Fruit fly (Drosophila melanogaster): ENCODE results near the gene ERR.

The ERR gene

dm6 chr3L:8185263-8186227, 926 bp downstream of the ERR start (continued):
- TF ChIP-seq Spps (tag; optimal IDR thresholded peaks at IDR 0.05) (no peak), CG14965 (GFP tag; optimal IDR thresholded peaks at IDR 0.05; ENCODE audit: borderline replicate concordance) (no peak)

dm6 chr3L:8180464-8181137, 5.9 kb downstream of the ERR start, which contains the start of the genes mthl7 and Uxs:
Gene mthl7, minus strand, starts transcription at chr3L:8180514.
Gene Uxs, plus strand, starts transcription at chr3L:8180923.
- no peak for TF ChIP-seq HmgD (GFP tag; optimal IDR thresholded peaks at IDR 0.05)
- TF ChIP-seq CG31224 (GFP tag; IDR thresholded peaks at IDR 0.05): no peak
- TF ChIP-seq CG12942 (GFP tag; optimal IDR thresholded peaks at IDR 0.05): no peak
- peak; percentile 25 for TF ChIP-seq CG2116 (GFP tag; optimal IDR thresholded peaks at IDR 0.05)
- no peak for TF ChIP-seq CG10654 (GFP tag; optimal IDR thresholded peaks at IDR 0.05)
- no peak for TF ChIP-seq mirr (GFP tag; optimal IDR thresholded peaks at IDR 0.05)
- no peak for TF ChIP-seq fu2 (GFP tag; optimal IDR thresholded peaks at IDR 0.05)
- TF ChIP-seq CG32767 (GFP tag; IDR thresholded peaks at IDR 0.05): no peak
- no peak for TF ChIP-seq Hand (GFP tag; optimal IDR thresholded peaks at IDR 0.05)
- TF ChIP-seq btn (GFP tag; optimal IDR thresholded peaks at IDR 0.05): no peak
- TF ChIP-seq CG2875 (GFP tag; optimal IDR thresholded peaks at IDR 0.05): no peak
- TF ChIP-seq CG8765 (GFP tag; IDR thresholded peaks at IDR 0.05): no peak
- no peak for TF ChIP-seq CG7372 (GFP tag; IDR thresholded peaks at IDR 0.05)
- no peak for TF ChIP-seq CG4282 (GFP tag; optimal IDR thresholded peaks at IDR 0.05)
- no peak for TF ChIP-seq Gsc (GFP tag; IDR thresholded peaks at IDR 0.05)
- no peak for TF ChIP-seq CTCF (GFP tag; optimal IDR thresholded peaks at IDR 0.05)
- TF ChIP-seq Pdp1 (GFP tag; optimal IDR thresholded peaks at IDR 0.05): peak in 1 of 2 experiments; percentile 34
- TF ChIP-seq wdn (GFP tag; IDR thresholded peaks at IDR 0.05): no peak
- no peak for TF ChIP-seq CG11247 (GFP tag; IDR thresholded peaks at IDR 0.05)
- TF ChIP-seq jumu (GFP tag; optimal IDR thresholded peaks at IDR 0.05): no peak
- TF ChIP-seq HLH4C (GFP tag; IDR thresholded peaks at IDR 0.05; ENCODE audit: partially characterized antibody): no peak; the same call in 2 of the 3 replicates
- no peak for TF ChIP-seq CG16815 (GFP tag; optimal IDR thresholded peaks at IDR 0.05)
- TF ChIP-seq esg (GFP tag; conservative IDR thresholded peaks at IDR 0.05): no peak
- peak; percentile 63 for TF ChIP-seq BEAF-32 (GFP tag; optimal IDR thresholded peaks at IDR 0.05)
- TF ChIP-seq Dek (tag; optimal IDR thresholded peaks at IDR 0.05): no peak
- no peak for TF ChIP-seq CG14860 (GFP tag; IDR thresholded peaks at IDR 0.05; ENCODE audit: partially characterized antibody)
- no peak for TF ChIP-seq CG14014 (GFP tag; IDR thresholded peaks at IDR 0.05)
- no peak for TF ChIP-seq CG6813 (GFP tag; optimal IDR thresholded peaks at IDR 0.05)
- TF ChIP-seq pum (GFP tag; optimal IDR thresholded peaks at IDR 0.05): no peak
- no peak for TF ChIP-seq NFAT (GFP tag; IDR thresholded peaks at IDR 0.05)
- TF ChIP-seq mam (GFP tag; optimal IDR thresholded peaks at IDR 0.05): no peak
- TF ChIP-seq gro (GFP tag; optimal IDR thresholded peaks at IDR 0.05): no peak
- no peak for TF ChIP-seq CG1529 (GFP tag; optimal IDR thresholded peaks at IDR 0.05)
- no peak for TF ChIP-seq repo (GFP tag; optimal IDR thresholded peaks at IDR 0.05)
- TF ChIP-seq Ssrp (tag; optimal IDR thresholded peaks at IDR 0.05): no peak
- TF ChIP-seq CG8290 (GFP tag; optimal IDR thresholded peaks at IDR 0.05): no peak
- peak in 1 of 2 experiments; percentile 24 for TF ChIP-seq CG8290 (tag; optimal IDR thresholded peaks at IDR 0.05)
- TF ChIP-seq gce (GFP tag; IDR thresholded peaks at IDR 0.05): no peak
- TF ChIP-seq Sry-δ (GFP tag; optimal IDR thresholded peaks at IDR 0.05): peak; percentile 24
- TF ChIP-seq tio (GFP tag; optimal IDR thresholded peaks at IDR 0.05): no peak
- 0 out of 2 replicates have a peak, but pooled peaks have one; percentile 10 for TF ChIP-seq vvl (GFP tag; IDR thresholded peaks at IDR 0.05)
- TF ChIP-seq CG4404 (GFP tag; IDR thresholded peaks at IDR 0.05): no peak
- TF ChIP-seq Ptx1 (GFP tag; IDR thresholded peaks at IDR 0.05): no peak
- no peak for TF ChIP-seq Antp (GFP tag; optimal IDR thresholded peaks at IDR 0.05)
- TF ChIP-seq lola (GFP tag; optimal IDR thresholded peaks at IDR 0.05): no peak

All from whole organism, embryonic.